Worm (Caenorhabditis elegans) whole organism, L1 larva: ENCODE results near the gene T28F3.11.

Experiments
- snpc-4 ChIP-seq: fragments of 150-350 bp; optimal IDR thresholded peaks from 2 replicates; lab custom pipeline; 2014; ENCODE audit warnings: missing biosample characterization, missing genetic modification characterization
- unc-130 ChIP-seq: fragments of 150-350 bp; optimal IDR thresholded peaks from 2 replicates; lab custom pipeline; 2017; ENCODE audit warnings: missing biosample characterization, missing genetic modification characterization, inconsistent platforms

- TF ChIP-seq snpc-4 (tag; lab: Kevin White, UChicago) (no peak), unc-130 (tag; lab: Kevin White, UChicago) (no peak)
Observed at ce11 chrIV:17308211-17308610, 16.7 kb upstream of the T28F3.11 start, which contains the start of gene T28F3.9.
